Fruit fly (Drosophila melanogaster) whole organism, prepupa: ENCODE data around the gene CG13390.

Experiments used
- Blimp-1 ChIP-seq: fragments of 200-800 bp; sonication (Bioruptor generic); optimal IDR thresholded peaks from 3 replicates; lab custom pipeline; 2017; ENCODE audit warnings: missing biosample characterization, missing genetic modification characterization, mild to moderate bottlenecking, moderate library complexity, missing genetic modification reagents
- CG10631 ChIP-seq: fragments of 200-800 bp; sonication (Bioruptor generic); optimal IDR thresholded peaks from 2 replicates; lab custom pipeline; 2016; ENCODE audit warnings: missing biosample characterization, missing genetic modification characterization
- CG11762 ChIP-seq: fragments of 200-800 bp; sonication (Bioruptor generic); optimal IDR thresholded peaks from 3 replicates; lab custom pipeline; 2016; ENCODE audit warnings: missing biosample characterization, missing genetic modification characterization; ENCODE audit not compliant: insufficient read depth
- CG11902 ChIP-seq: fragments of 200-800 bp; sonication (Bioruptor generic); optimal IDR thresholded peaks from 3 replicates; lab custom pipeline; 2016; ENCODE audit warnings: missing biosample characterization, missing genetic modification characterization
- CG15336 ChIP-seq: fragments of 200-800 bp; sonication (Bioruptor generic); IDR thresholded peaks from 2 replicates; pipeline ENCODE4 v1.3.6; 2022; ENCODE audit warnings: missing biosample characterization, missing genetic modification characterization
- CG1621 ChIP-seq: fragments of 200-800 bp; sonication (Bioruptor generic); optimal IDR thresholded peaks from 3 replicates; lab custom pipeline; 2018; ENCODE audit warnings: missing biosample characterization, mild to moderate bottlenecking, missing genetic modification characterization
- CG16779 ChIP-seq: fragments of 200-800 bp; sonication (Bioruptor generic); optimal IDR thresholded peaks from 3 replicates; lab custom pipeline; 2017; ENCODE audit warnings: missing biosample characterization, mild to moderate bottlenecking, missing genetic modification characterization
- CG3032 ChIP-seq: fragments of 200-800 bp; optimal IDR thresholded peaks from 2 replicates; lab custom pipeline; 2019; ENCODE audit warnings: missing biosample characterization, mild to moderate bottlenecking, missing genetic modification characterization, moderate library complexity
- CG32006 ChIP-seq: fragments of 200-800 bp; sonication (Bioruptor generic); optimal IDR thresholded peaks from 3 replicates; lab custom pipeline; 2017; ENCODE audit warnings: missing biosample characterization, mild to moderate bottlenecking, missing genetic modification characterization
- CG34406 ChIP-seq: fragments of 200-800 bp; sonication (Bioruptor generic); optimal IDR thresholded peaks from 3 replicates; lab custom pipeline; 2016; ENCODE audit warnings: missing biosample characterization, missing genetic modification characterization
- CG3919 ChIP-seq: fragments of 200-800 bp; sonication (Bioruptor generic); optimal IDR thresholded peaks from 3 replicates; lab custom pipeline; 2016; ENCODE audit warnings: missing biosample characterization, missing genetic modification characterization
- CG4318 ChIP-seq: fragments of 200-800 bp; sonication (Bioruptor generic); optimal IDR thresholded peaks from 3 replicates; lab custom pipeline; 2017; ENCODE audit warnings: missing biosample characterization, mild to moderate bottlenecking, missing genetic modification characterization
- CG6854 ChIP-seq: fragments of 200-800 bp; sonication (Bioruptor generic); optimal IDR thresholded peaks from 2 replicates; lab custom pipeline; 2017; ENCODE audit warnings: missing biosample characterization, mild to moderate bottlenecking, missing genetic modification characterization
- CG7368 ChIP-seq: fragments of 200-800 bp; sonication (Bioruptor generic); optimal IDR thresholded peaks from 3 replicates; lab custom pipeline; 2016; ENCODE audit warnings: missing biosample characterization, missing genetic modification characterization
- CG8119 ChIP-seq: fragments of 200-800 bp; sonication (Bioruptor generic); IDR thresholded peaks from 3 replicates; pipeline ENCODE4 v1.3.6; 2022; ENCODE audit warnings: missing biosample characterization, missing genetic modification characterization
- Eip75B ChIP-seq: fragments of 200-800 bp; sonication (Bioruptor generic); optimal IDR thresholded peaks from 3 replicates; lab custom pipeline; 2016; ENCODE audit warnings: missing biosample characterization, missing genetic modification characterization
- Eip78C ChIP-seq: fragments of 200-800 bp; sonication (Bioruptor generic); peaks from one replicate; lab custom pipeline; 2016; ENCODE audit warnings: missing biosample characterization, missing genetic modification characterization
- Eip93F ChIP-seq: fragments of 200-800 bp; sonication (Bioruptor generic); optimal IDR thresholded peaks from 2 replicates; lab custom pipeline; 2016; ENCODE audit warnings: missing biosample characterization, mild to moderate bottlenecking, missing genetic modification characterization
- Ets96B ChIP-seq: fragments of 200-800 bp; optimal IDR thresholded peaks from 2 replicates; lab custom pipeline; 2019; ENCODE audit warnings: missing biosample characterization, mild to moderate bottlenecking, missing genetic modification characterization, moderate library complexity
- Gug ChIP-seq: fragments of 200-800 bp; sonication (Bioruptor generic); IDR thresholded peaks from 2 replicates; pipeline ENCODE4 v1.3.6; 2022; ENCODE audit warnings: missing biosample characterization, missing genetic modification characterization
- Hr38 ChIP-seq: sonication (Bioruptor generic); optimal IDR thresholded peaks from 2 replicates; lab custom pipeline; 2016; ENCODE audit warnings: missing biosample characterization, missing genetic modification characterization
- Hr39 ChIP-seq: fragments of 200-800 bp; sonication (Bioruptor generic); optimal IDR thresholded peaks from 2 replicates; lab custom pipeline; 2016; ENCODE audit warnings: missing biosample characterization, missing genetic modification characterization
- Hr4 ChIP-seq: fragments of 200-800 bp; sonication (Bioruptor generic); optimal IDR thresholded peaks from 3 replicates; lab custom pipeline; 2016; ENCODE audit warnings: missing biosample characterization, missing genetic modification characterization
- Met ChIP-seq: fragments of 200-800 bp; sonication (Bioruptor generic); optimal IDR thresholded peaks from 3 replicates; lab custom pipeline; 2016; ENCODE audit warnings: missing biosample characterization, missing genetic modification characterization
- OdsH ChIP-seq: fragments of 200-800 bp; sonication (Bioruptor generic); optimal IDR thresholded peaks from 3 replicates; lab custom pipeline; 2016; ENCODE audit warnings: missing biosample characterization, missing genetic modification characterization
- Smox ChIP-seq: fragments of 200-800 bp; sonication (Bioruptor generic); optimal IDR thresholded peaks from 3 replicates; lab custom pipeline; 2016; ENCODE audit warnings: missing biosample characterization, missing genetic modification characterization
- Sox102F ChIP-seq: fragments of 200-800 bp; sonication (Bioruptor generic); optimal IDR thresholded peaks from 2 replicates; lab custom pipeline; 2016; ENCODE audit warnings: missing biosample characterization, mild to moderate bottlenecking, missing genetic modification characterization
- Sox15 ChIP-seq: fragments of 200-800 bp; sonication (Bioruptor generic); optimal IDR thresholded peaks from 3 replicates; lab custom pipeline; 2016; ENCODE audit warnings: missing biosample characterization, missing genetic modification characterization
- acj6 ChIP-seq: fragments of 200-800 bp; sonication (Bioruptor generic); optimal IDR thresholded peaks from 3 replicates; lab custom pipeline; 2016; ENCODE audit warnings: missing biosample characterization, missing genetic modification characterization
- dac ChIP-seq: fragments of 200-800 bp; sonication (Bioruptor generic); optimal IDR thresholded peaks from 2 replicates; lab custom pipeline; 2017; ENCODE audit warnings: missing biosample characterization, mild to moderate bottlenecking, missing genetic modification characterization
- dsx ChIP-seq: fragments of 200-800 bp; optimal IDR thresholded peaks from 3 replicates; lab custom pipeline; 2019; ENCODE audit warnings: missing biosample characterization, mild to moderate bottlenecking, missing genetic modification characterization, moderate library complexity; ENCODE audit not compliant: poor library complexity, severe bottlenecking
- esn ChIP-seq: fragments of 200-800 bp; sonication (Bioruptor generic); optimal IDR thresholded peaks from 2 replicates; lab custom pipeline; 2016; ENCODE audit warnings: missing biosample characterization, mild to moderate bottlenecking, missing genetic modification characterization, moderate library complexity
- fd59A ChIP-seq: fragments of 200-800 bp; sonication (Bioruptor generic); optimal IDR thresholded peaks from 2 replicates; lab custom pipeline; 2017; ENCODE audit warnings: missing biosample characterization, mild to moderate bottlenecking, missing genetic modification characterization, missing genetic modification reagents
- lz ChIP-seq: fragments of 200-800 bp; sonication (Bioruptor generic); optimal IDR thresholded peaks from 3 replicates; lab custom pipeline; 2016; ENCODE audit warnings: missing biosample characterization, missing genetic modification characterization
- spab ChIP-seq: fragments of 200-800 bp; sonication (Bioruptor generic); optimal IDR thresholded peaks from 2 replicates; lab custom pipeline; 2017; ENCODE audit warnings: missing biosample characterization, mild to moderate bottlenecking, missing genetic modification characterization, missing genetic modification reagents
- ss ChIP-seq, 2 experiments: fragments of 200-800 bp; sonication (Bioruptor generic); optimal IDR thresholded peaks; 2 replicates in 1 of 2; 3 replicates in 1 of 2; lab custom pipeline; 2017 to 2018; ENCODE audit warnings: mild to moderate bottlenecking in 2 of 2, missing biosample characterization in 2 of 2, missing genetic modification characterization in 2 of 2, moderate library complexity in 1 of 2
- svp ChIP-seq: fragments of 200-800 bp; sonication (Bioruptor generic); peaks from one replicate; lab custom pipeline; 2016; ENCODE audit warnings: missing biosample characterization, missing genetic modification characterization
- topi ChIP-seq: fragments of 200-800 bp; sonication (Bioruptor generic); optimal IDR thresholded peaks from 3 replicates; lab custom pipeline; 2016; ENCODE audit warnings: missing biosample characterization, missing genetic modification characterization
- vri ChIP-seq: fragments of 200-800 bp; sonication (Bioruptor generic); optimal IDR thresholded peaks from 3 replicates; lab custom pipeline; 2016; ENCODE audit warnings: missing biosample characterization, mild to moderate bottlenecking, missing genetic modification characterization

Gene CG13390

DNA sequence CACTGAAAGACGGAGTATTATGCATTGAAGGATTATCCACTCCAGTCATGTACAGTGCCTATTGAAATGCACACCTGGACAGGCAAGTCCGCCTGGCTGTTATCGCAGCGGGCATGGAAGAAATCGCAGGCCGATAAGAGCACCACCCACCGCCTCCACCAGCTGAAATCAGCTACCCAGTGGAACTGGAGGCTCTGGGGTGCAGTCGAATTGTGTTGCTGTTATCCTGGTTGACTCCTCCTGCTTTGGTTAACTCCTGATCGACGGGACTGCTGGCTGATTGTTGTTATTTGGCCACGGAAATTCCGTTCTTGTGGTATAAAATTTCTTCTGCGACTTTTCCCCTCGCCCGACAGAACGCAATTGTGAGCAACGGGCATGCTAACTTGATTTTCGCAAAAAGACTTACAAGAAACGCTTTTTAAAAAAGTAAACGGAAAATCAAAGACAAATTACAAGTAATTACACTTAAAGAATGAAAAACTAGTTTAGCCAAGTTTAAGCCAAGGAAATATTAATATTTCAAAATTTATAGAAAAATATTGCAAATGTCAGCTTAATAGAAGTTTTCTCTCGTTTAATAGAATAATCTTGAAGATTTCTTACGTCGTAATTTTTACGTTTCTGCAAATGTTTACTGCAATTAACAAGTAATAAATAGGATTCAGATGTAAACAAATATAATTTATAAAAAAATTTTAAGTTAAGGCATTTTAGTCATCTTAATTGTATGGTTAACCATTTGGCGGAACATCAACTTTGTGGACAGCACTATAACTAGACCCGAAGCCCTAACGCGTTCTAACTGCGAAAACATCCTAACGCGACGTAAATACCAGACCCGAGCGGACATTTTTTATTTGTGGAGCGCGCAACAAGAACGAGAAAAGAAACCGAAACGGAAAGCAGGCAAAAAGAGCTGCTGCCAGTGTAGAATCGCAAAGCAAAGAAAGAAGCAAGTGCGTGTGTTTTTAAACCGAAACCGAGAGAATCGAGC, 38.6 kb upstream of the CG13390 start, which contains the start of the genes CG13398 and Akap200 (continued):
- TF ChIP-seq CG3032 (tag; lab: Kevin White, UChicago) (peak; percentile 48), ss (GFP tag; optimal IDR thresholded peaks at IDR 0.05; lab: Kevin White, UChicago) (peak; percentile 6 to 45), Sox102F (GFP tag; lab: Kevin White, UChicago) (peak; percentile 35), CG11762 (GFP tag; lab: Kevin White, UChicago) (no peak), vri (GFP tag; lab: Kevin White, UChicago) (peak; percentile 58), Blimp-1 (GFP tag; lab: Kevin White, UChicago) (no peak), CG3919 (peak; percentile 18), Eip78C (GFP tag; lab: Kevin White, UChicago) (peak; percentile 76), spab (no peak), acj6 (no peak), esn (GFP tag; lab: Kevin White, UChicago) (peak; percentile 71), Sox15 (GFP tag; lab: Kevin White, UChicago) (no peak), Hr38 (GFP tag; lab: Kevin White, UChicago) (no peak), Met (GFP tag; lab: Kevin White, UChicago) (peak; percentile 38), Eip75B (GFP tag; lab: Kevin White, UChicago) (peak; percentile 30), CG32006 (GFP tag; lab: Kevin White, UChicago) (no peak), Smox (GFP tag; lab: Kevin White, UChicago) (no peak), dsx (GFP tag; lab: Kevin White, UChicago) (peak; percentile 2), CG11902 (GFP tag; lab: Kevin White, UChicago) (no peak), CG1621 (tag; lab: Kevin White, UChicago) (no peak), dac (GFP tag; lab: Kevin White, UChicago) (no peak), Ets96B (tag; lab: Kevin White, UChicago) (peak; percentile 25), CG16779 (tag; lab: Kevin White, UChicago) (no peak), CG7368 (GFP tag; lab: Kevin White, UChicago) (peak; percentile 25), OdsH (GFP tag; lab: Kevin White, UChicago) (no peak), CG34406 (GFP tag; lab: Kevin White, UChicago) (peak; percentile 53), Hr39 (GFP tag; lab: Kevin White, UChicago) (no peak), lz (GFP tag; lab: Kevin White, UChicago) (peak; percentile 22), topi (GFP tag; lab: Kevin White, UChicago) (peak; percentile 24), Hr4 (GFP tag; lab: Kevin White, UChicago) (peak; percentile 48), CG4318 (no peak), CG10631 (GFP tag; lab: Kevin White, UChicago) (peak; percentile 64), svp (GFP tag; lab: Kevin White, UChicago) (peak; percentile 84), CG15336 (no peak; the same call in 1 of the 2 replicates), Gug (GFP tag; lab: Robert Waterston, UW) (no peak), fd59A (GFP tag; lab: Kevin White, UChicago) (no peak), Eip93F (no peak), CG8119 (GFP tag; lab: Robert Waterston, UW) (peak; percentile 55; the same call in 1 of the 3 replicates), CG6854 (GFP tag; lab: Kevin White, UChicago) (peak; percentile 41)
